In the genomic region with DNA sequence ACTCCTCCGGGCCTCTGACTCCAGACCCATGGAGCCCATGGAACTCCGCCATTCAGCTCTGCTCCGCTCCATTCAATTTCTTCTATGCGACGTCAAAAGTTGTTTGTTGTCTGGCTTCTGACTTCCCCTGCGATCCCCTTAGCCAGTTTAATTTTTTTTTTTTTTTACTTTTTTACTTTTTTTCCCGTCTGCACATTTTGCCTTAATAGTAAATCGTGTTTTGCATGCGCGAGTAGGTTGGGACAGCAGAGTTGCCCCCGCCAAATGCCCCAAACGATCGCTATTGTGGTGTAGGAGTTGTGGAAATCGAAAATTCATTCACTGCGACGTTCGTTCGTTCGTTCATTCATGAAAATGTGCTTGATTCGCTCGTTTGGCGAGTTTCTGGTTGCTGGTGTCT, we compare ENCODE assay signal across 4 fruit fly cellular contexts.
TF ChIP-seq lines count a peak whose summit lies in the region.

No protein-coding gene starts in this region.

- TF ChIP-seq CTCF in whole organism, embryonic (GFP tag; optimal IDR thresholded peaks at IDR 0.05; lab: Kevin White, UChicago), result no peak

TF ChIP-seq in whole organism, adult, 20 proteins besides CTCF, POLR2A, EP300 and RAD21:
- no peak for TF ChIP-seq ovo (GFP tag; optimal IDR thresholded peaks at IDR 0.05; lab: Kevin White, UChicago)
- TF ChIP-seq CG11617 (GFP tag; optimal IDR thresholded peaks at IDR 0.05; lab: Kevin White, UChicago), result no peak
- TF ChIP-seq tj (GFP tag; optimal IDR thresholded peaks at IDR 0.05; lab: Kevin White, UChicago), result peak; percentile 4
- no peak for TF ChIP-seq cnc (optimal IDR thresholded peaks at IDR 0.05; lab: Kevin White, UChicago)
- TF ChIP-seq Clk (GFP tag; optimal IDR thresholded peaks at IDR 0.05; lab: Kevin White, UChicago), result no peak
- no peak for TF ChIP-seq Mnt (GFP tag; optimal IDR thresholded peaks at IDR 0.05; lab: Kevin White, UChicago)
- TF ChIP-seq kay (GFP tag; lab: Kevin White, UChicago; ENCODE audit: borderline replicate concordance), result no peak
- TF ChIP-seq toe (GFP tag; optimal IDR thresholded peaks at IDR 0.05; lab: Kevin White, UChicago), result no peak

TF ChIP-seq in whole organism, embryonic, 481 proteins besides CTCF, POLR2A, EP300 and RAD21:
- TF ChIP-seq chinmo (GFP tag; IDR thresholded peaks at IDR 0.05; lab: Robert Waterston, UW; ENCODE audit: partially characterized antibody), result 0 out of 4 replicates have a peak, but pooled peaks have one; percentile 64
- TF ChIP-seq sr (GFP tag; IDR thresholded peaks at IDR 0.05; lab: Robert Waterston, UW), result 0 out of 3 replicates have a peak, but pooled peaks have one; percentile 46
- no peak for TF ChIP-seq H15 (GFP tag; IDR thresholded peaks at IDR 0.05; lab: Robert Waterston, UW)
- TF ChIP-seq vvl (GFP tag; IDR thresholded peaks at IDR 0.05; lab: Robert Waterston, UW), result peak; percentile 39; the same call in 1 of the 2 replicates
- TF ChIP-seq sens (GFP tag; lab: Kevin White, UChicago), result peak; percentile 53
- no peak for TF ChIP-seq CG10267 (tag; optimal IDR thresholded peaks at IDR 0.05; lab: Kevin White, UChicago)
- TF ChIP-seq kni (GFP tag; optimal IDR thresholded peaks at IDR 0.05; lab: Kevin White, UChicago), result peak; percentile 19
- peak in 1 of 2 experiments; percentile 54 for TF ChIP-seq bsh (GFP tag; optimal IDR thresholded peaks at IDR 0.05; lab: Kevin White, UChicago)

TF ChIP-seq in whole organism, prepupa, 60 proteins besides CTCF, POLR2A, EP300 and RAD21:
- TF ChIP-seq Eip78C (GFP tag; lab: Kevin White, UChicago) (peak; percentile 36), eg (GFP tag; IDR thresholded peaks at IDR 0.05; lab: Robert Waterston, UW) (peak; percentile 71), cyc (GFP tag; optimal IDR thresholded peaks at IDR 0.05; lab: Kevin White, UChicago) (no peak), acj6 (GFP tag; optimal IDR thresholded peaks at IDR 0.05; lab: Kevin White, UChicago) (no peak), ss (GFP tag; optimal IDR thresholded peaks at IDR 0.05; lab: Kevin White, UChicago) (peak in 1 of 2 experiments; percentile 46), salr (GFP tag; optimal IDR thresholded peaks at IDR 0.05; lab: Kevin White, UChicago) (peak in 1 of 2 experiments; percentile 3), CG32006 (GFP tag; optimal IDR thresholded peaks at IDR 0.05; lab: Kevin White, UChicago) (peak; percentile 31), esn (GFP tag; optimal IDR thresholded peaks at IDR 0.05; lab: Kevin White, UChicago) (no peak), CG8119 (GFP tag; IDR thresholded peaks at IDR 0.05; lab: Robert Waterston, UW) (peak; percentile 68; the same call in 2 of the 3 replicates), lz (GFP tag; optimal IDR thresholded peaks at IDR 0.05; lab: Kevin White, UChicago) (no peak), fd59A (GFP tag; optimal IDR thresholded peaks at IDR 0.05; lab: Kevin White, UChicago) (no peak), CG4318 (GFP tag; optimal IDR thresholded peaks at IDR 0.05; lab: Kevin White, UChicago) (no peak), Lpt (GFP tag; optimal IDR thresholded peaks at IDR 0.05; lab: Kevin White, UChicago) (peak; percentile 32), net (GFP tag; optimal IDR thresholded peaks at IDR 0.05; lab: Kevin White, UChicago) (peak; percentile 40)

TF ChIP-seq in whole organism, pupa, 21 proteins besides CTCF, POLR2A, EP300 and RAD21:
- TF ChIP-seq Pif1A (GFP tag; optimal IDR thresholded peaks at IDR 0.05; lab: Kevin White, UChicago) (peak; percentile 31), CG9948 (tag; optimal IDR thresholded peaks at IDR 0.05; lab: Kevin White, UChicago) (peak; percentile 9), fd96Ca (GFP tag; IDR thresholded peaks at IDR 0.05; lab: Robert Waterston, UW) (peak; percentile 52; the same call in 1 of the 3 replicates), CG4496 (GFP tag; IDR thresholded peaks at IDR 0.05; lab: Robert Waterston, UW) (no peak), gl (tag; optimal IDR thresholded peaks at IDR 0.05; lab: Kevin White, UChicago) (peak; percentile 21), Ets98B (GFP tag; IDR thresholded peaks at IDR 0.05; lab: Robert Waterston, UW) (peak; percentile 34; the same call in 1 of the 2 replicates), CG32121 (GFP tag; IDR thresholded peaks at IDR 0.05; lab: Robert Waterston, UW) (no peak; the same call in 1 of the 2 replicates), D1 (tag; optimal IDR thresholded peaks at IDR 0.05; lab: Kevin White, UChicago) (no peak), CG15710 (tag; optimal IDR thresholded peaks at IDR 0.05; lab: Kevin White, UChicago) (peak; percentile 22), EcR (GFP tag; optimal IDR thresholded peaks at IDR 0.05; lab: Kevin White, UChicago) (peak; percentile 41), CG12605 (GFP tag; IDR thresholded peaks at IDR 0.05; lab: Robert Waterston, UW) (peak; percentile 59; the same call in 1 of the 2 replicates), CG13204 (GFP tag; optimal IDR thresholded peaks at IDR 0.05; lab: Kevin White, UChicago) (peak; percentile 25)
